Worm (Caenorhabditis elegans): ENCODE results near the gene zip-5.

DNA sequence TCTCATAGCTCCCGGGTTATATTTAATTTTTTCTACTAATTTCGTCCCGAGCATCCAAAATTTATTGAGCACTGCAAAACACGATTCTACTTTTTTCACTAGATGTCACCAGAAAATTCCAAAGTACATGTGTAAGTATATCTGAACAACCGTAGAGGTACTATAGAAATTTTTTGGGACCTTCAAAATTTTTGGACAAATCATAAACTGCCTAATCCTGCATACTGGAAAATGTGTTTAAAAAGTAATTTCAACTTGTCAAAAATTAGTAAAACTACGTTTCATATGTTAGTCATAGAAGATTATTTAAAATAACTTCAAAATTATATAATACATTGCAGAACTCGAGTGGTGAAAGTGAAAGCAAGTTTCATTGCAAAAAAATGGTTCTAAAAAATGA is 22.2 kb downstream of the zip-5 start:
- TF ChIP-seq pqm-1 (tag; optimal IDR thresholded peaks at IDR 0.05): no peak
- TF ChIP-seq zag-1 (tag; optimal IDR thresholded peaks at IDR 0.05): no peak
- no peak for TF ChIP-seq ama-1 (optimal IDR thresholded peaks at IDR 0.05)
